Fruit fly (Drosophila melanogaster) whole organism, pupa: ENCODE data around the gene CG33664.

Source experiments
- CG10348 ChIP-seq: fragments of 200-800 bp; sonication (Bioruptor generic); IDR thresholded peaks from 2 replicates; pipeline ENCODE4 v1.3.6; 2022; ENCODE audit warnings: missing biosample characterization, missing genetic modification characterization
- CG12605 ChIP-seq: fragments of 200-800 bp; sonication (Bioruptor generic); IDR thresholded peaks from 2 replicates; pipeline ENCODE4 v1.3.6; 2022; ENCODE audit warnings: missing biosample characterization, missing genetic modification characterization
- CG13204 ChIP-seq: fragments of 200-800 bp; sonication (Bioruptor generic); optimal IDR thresholded peaks from 2 replicates; lab custom pipeline; 2018; ENCODE audit warnings: missing biosample characterization, mild to moderate bottlenecking, missing genetic modification characterization, moderate library complexity
- CG14655 ChIP-seq: fragments of 200-800 bp; sonication (Bioruptor generic); optimal IDR thresholded peaks from 3 replicates; lab custom pipeline; 2017; ENCODE audit warnings: mild to moderate bottlenecking, missing biosample characterization, missing genetic modification reagents, missing genetic modification characterization
- CG15710 ChIP-seq: fragments of 200-800 bp; sonication (Bioruptor generic); optimal IDR thresholded peaks from 2 replicates; lab custom pipeline; 2018; ENCODE audit warnings: missing biosample characterization, mild to moderate bottlenecking, missing genetic modification characterization, moderate library complexity
- CG17806 ChIP-seq: fragments of 200-800 bp; sonication (Bioruptor generic); optimal IDR thresholded peaks from 2 replicates; lab custom pipeline; 2018; ENCODE audit warnings: missing biosample characterization, mild to moderate bottlenecking, missing genetic modification characterization, moderate library complexity
- CG32121 ChIP-seq: fragments of 200-800 bp; sonication (Bioruptor generic); IDR thresholded peaks from 2 replicates; pipeline ENCODE4 v1.3.6; 2022; ENCODE audit warnings: missing biosample characterization, missing genetic modification characterization
- CG34367 ChIP-seq: fragments of 200-800 bp; sonication (Bioruptor generic); optimal IDR thresholded peaks from 2 replicates; lab custom pipeline; 2018; ENCODE audit warnings: missing biosample characterization, mild to moderate bottlenecking, missing genetic modification characterization
- CG4496 ChIP-seq: fragments of 200-800 bp; sonication (Bioruptor generic); IDR thresholded peaks from 3 replicates; pipeline ENCODE4 v1.3.6; 2022; ENCODE audit warnings: missing biosample characterization, missing genetic modification characterization
- CG8159 ChIP-seq: fragments of 200-800 bp; sonication (Bioruptor generic); optimal IDR thresholded peaks from 3 replicates; lab custom pipeline; 2018; ENCODE audit warnings: missing biosample characterization, mild to moderate bottlenecking, missing genetic modification characterization, moderate library complexity
- CG8301 ChIP-seq: fragments of 200-800 bp; sonication (Bioruptor generic); optimal IDR thresholded peaks from 2 replicates; lab custom pipeline; 2018; ENCODE audit warnings: missing biosample characterization, mild to moderate bottlenecking, missing genetic modification characterization
- CG9948 ChIP-seq: fragments of 200-800 bp; sonication (Bioruptor generic); optimal IDR thresholded peaks from 2 replicates; lab custom pipeline; 2018; ENCODE audit warnings: missing biosample characterization, mild to moderate bottlenecking, missing genetic modification characterization, moderate library complexity
- D1 ChIP-seq: fragments of 200-800 bp; sonication (Bioruptor generic); optimal IDR thresholded peaks from 2 replicates; lab custom pipeline; 2018; ENCODE audit warnings: missing biosample characterization, mild to moderate bottlenecking, missing genetic modification characterization, moderate library complexity
- EcR ChIP-seq: fragments of 200-800 bp; sonication (Bioruptor generic); optimal IDR thresholded peaks from 3 replicates; lab custom pipeline; 2019; ENCODE audit warnings: missing biosample characterization, missing genetic modification characterization, mild to moderate bottlenecking, moderate library complexity, missing genetic modification reagents
- Ets98B ChIP-seq: fragments of 200-800 bp; sonication (Bioruptor generic); IDR thresholded peaks from 2 replicates; pipeline ENCODE4 v1.3.6; 2022; ENCODE audit warnings: missing biosample characterization, missing genetic modification characterization
- Pif1A ChIP-seq: fragments of 200-800 bp; sonication (Bioruptor generic); optimal IDR thresholded peaks from 3 replicates; lab custom pipeline; 2016; ENCODE audit warnings: missing biosample characterization, missing genetic modification characterization
- Pif1B ChIP-seq: fragments of 200-800 bp; sonication (Bioruptor generic); optimal IDR thresholded peaks from 3 replicates; lab custom pipeline; 2016; ENCODE audit warnings: missing biosample characterization, missing genetic modification characterization
- Snoo ChIP-seq: fragments of 200-800 bp; sonication (Bioruptor generic); optimal IDR thresholded peaks from 3 replicates; lab custom pipeline; 2017; ENCODE audit warnings: missing biosample characterization, mild to moderate bottlenecking, missing genetic modification characterization, inconsistent platforms
- fd96Ca ChIP-seq: fragments of 200-800 bp; sonication (Bioruptor generic); IDR thresholded peaks from 3 replicates; pipeline ENCODE4 v1.3.6; 2022; ENCODE audit warnings: missing biosample characterization, missing genetic modification characterization
- gl ChIP-seq: fragments of 200-800 bp; sonication (Bioruptor generic); optimal IDR thresholded peaks from 2 replicates; lab custom pipeline; 2018; ENCODE audit warnings: missing biosample characterization, mild to moderate bottlenecking, missing genetic modification characterization
- rn ChIP-seq: fragments of 200-800 bp; sonication (Bioruptor generic); IDR thresholded peaks from 2 replicates; pipeline ENCODE4 v1.3.6; 2022; ENCODE audit warnings: missing biosample characterization, missing genetic modification characterization

The CG33664 gene

dm6 chrX:6346153-6346552 is 37.9 kb upstream of the CG33664 start:
- TF ChIP-seq CG32121 (GFP tag; lab: Robert Waterston, UW) (peak; percentile 27; the same call in 1 of the 2 replicates), EcR (GFP tag; lab: Kevin White, UChicago) (no peak), CG8159 (no peak)

dm6 chrX:6346926-6347367 is 37.1 kb upstream of the CG33664 start, which contains the start of gene CG3847:
TSS of gene CG3847 (plus strand) at chrX:6347103.
- no peak for TF ChIP-seq CG17806 (tag; lab: Kevin White, UChicago)
- TF ChIP-seq CG14655 (GFP tag; lab: Kevin White, UChicago) = no peak
- TF ChIP-seq CG9948 (tag; lab: Kevin White, UChicago) = no peak
- TF ChIP-seq EcR (GFP tag; lab: Kevin White, UChicago) = no peak
- no peak for TF ChIP-seq CG13204 (GFP tag; lab: Kevin White, UChicago)
- no peak for TF ChIP-seq CG8301 (tag; lab: Kevin White, UChicago)
- TF ChIP-seq CG15710 (tag; lab: Kevin White, UChicago) = peak; percentile 11
- TF ChIP-seq CG32121 (GFP tag; lab: Robert Waterston, UW) = peak; percentile 36; the same call in 1 of the 2 replicates
- no peak for TF ChIP-seq Snoo (tag; lab: Kevin White, UChicago)
- no peak for TF ChIP-seq gl (tag; lab: Kevin White, UChicago)
- TF ChIP-seq D1 (tag; lab: Kevin White, UChicago) = no peak
- TF ChIP-seq CG4496 = peak; percentile 38; the same call in 1 of the 3 replicates
- peak; percentile 10 for TF ChIP-seq CG8159

- TF ChIP-seq Ets98B = no peak
- no peak for TF ChIP-seq CG17806 (tag; lab: Kevin White, UChicago)
- TF ChIP-seq CG8301 (tag; lab: Kevin White, UChicago) = no peak
- TF ChIP-seq, all 21 proteins: peak for 0
These were observed 34.8 kb upstream of the CG33664 start for dm6 chrX:6349231-6349630.

- no peak for TF ChIP-seq CG8301 (tag; lab: Kevin White, UChicago)
- TF ChIP-seq CG15710 (tag; lab: Kevin White, UChicago) = no peak
- TF ChIP-seq CG8159 = no peak
- TF ChIP-seq EcR (GFP tag; lab: Kevin White, UChicago) = no peak
- no peak for TF ChIP-seq CG10348 (GFP tag; lab: Robert Waterston, UW)
- no peak for TF ChIP-seq Ets98B
- no peak for TF ChIP-seq Pif1A (GFP tag; lab: Kevin White, UChicago)
- no peak for TF ChIP-seq CG32121 (GFP tag; lab: Robert Waterston, UW)
- no peak for TF ChIP-seq Snoo (tag; lab: Kevin White, UChicago)
- no peak for TF ChIP-seq CG14655 (GFP tag; lab: Kevin White, UChicago)
- TF ChIP-seq gl (tag; lab: Kevin White, UChicago) = no peak
- TF ChIP-seq CG34367 (tag; lab: Kevin White, UChicago) = no peak
- TF ChIP-seq Pif1B (GFP tag; lab: Kevin White, UChicago) = no peak
- no peak for TF ChIP-seq D1 (tag; lab: Kevin White, UChicago)
- no peak for TF ChIP-seq CG17806 (tag; lab: Kevin White, UChicago)
- no peak for TF ChIP-seq CG4496
- TF ChIP-seq CG13204 (GFP tag; lab: Kevin White, UChicago) = no peak
- TF ChIP-seq, all 21 proteins: peak for 0
These were observed 33.8 kb upstream of the CG33664 start, which contains the start of the genes ND-B16.6 and kdn for dm6 chrX:6350213-6350679. TSS of gene ND-B16.6 (minus strand) at chrX:6350401. TSS of gene kdn (plus strand) at chrX:6350629.

dm6 chrX:6351917-6352768 is 31.9 kb upstream of the CG33664 start:
- no peak for TF ChIP-seq rn (GFP tag; lab: Robert Waterston, UW)
- peak; percentile 50; the same call in 2 of the 3 replicates for TF ChIP-seq fd96Ca (GFP tag; lab: Robert Waterston, UW)
- TF ChIP-seq D1 (tag; lab: Kevin White, UChicago) = no peak
- TF ChIP-seq Pif1A (GFP tag; lab: Kevin White, UChicago) = no peak
- peak; percentile 2 for TF ChIP-seq CG8159
- TF ChIP-seq Snoo (tag; lab: Kevin White, UChicago) = no peak
- peak; percentile 44; the same call in 1 of the 2 replicates for TF ChIP-seq CG32121 (GFP tag; lab: Robert Waterston, UW)
- peak; percentile 3 for TF ChIP-seq Pif1B (GFP tag; lab: Kevin White, UChicago)
- no peak for TF ChIP-seq CG17806 (tag; lab: Kevin White, UChicago)
- no peak for TF ChIP-seq CG34367 (tag; lab: Kevin White, UChicago)
- TF ChIP-seq CG15710 (tag; lab: Kevin White, UChicago) = no peak
- TF ChIP-seq gl (tag; lab: Kevin White, UChicago) = no peak
- TF ChIP-seq CG8301 (tag; lab: Kevin White, UChicago) = peak; percentile 16
- TF ChIP-seq CG10348 (GFP tag; lab: Robert Waterston, UW) = no peak
- no peak for TF ChIP-seq CG13204 (GFP tag; lab: Kevin White, UChicago)
- peak; percentile 44; the same call in 1 of the 3 replicates for TF ChIP-seq CG4496
- TF ChIP-seq CG14655 (GFP tag; lab: Kevin White, UChicago) = no peak
- TF ChIP-seq Ets98B = no peak
- TF ChIP-seq EcR (GFP tag; lab: Kevin White, UChicago) = no peak
- TF ChIP-seq CG9948 (tag; lab: Kevin White, UChicago) = no peak
- no peak; the same call in 1 of the 2 replicates for TF ChIP-seq CG12605
